Worm (Caenorhabditis elegans): ENCODE measurements around the gene unc-85.

ce11 chrII:4684852-4685251 is 17.0 kb upstream of the unc-85 start:
- TF ChIP-seq T22C8.4 (GFP tag; IDR thresholded peaks at IDR 0.05) (no peak), ztf-23 (GFP tag; IDR thresholded peaks at IDR 0.05) (no peak), tab-1 (GFP tag; IDR thresholded peaks at IDR 0.05) (no peak), ref-1 (GFP tag; conservative IDR thresholded peaks at IDR 0.05) (no peak)
